Fruit fly (Drosophila melanogaster) whole organism, embryonic: Measurements from ENCODE around the gene Drgx.
A peak's percentile ranks its signal among the peaks of the same experiment; 100 is the strongest.

ENCODE experiments used
- BtbVII ChIP-seq: fragments of 200-800 bp; sonication (Bioruptor generic); optimal IDR thresholded peaks from 3 replicates; lab custom pipeline; 2017; ENCODE audit warnings: missing biosample characterization, mild to moderate bottlenecking, missing genetic modification characterization
- CG10267 ChIP-seq: fragments of 200-800 bp; sonication (Bioruptor generic); optimal IDR thresholded peaks from 2 replicates; lab custom pipeline; 2018; ENCODE audit warnings: missing biosample characterization, mild to moderate bottlenecking, missing genetic modification characterization, moderate library complexity
- CG10274 ChIP-seq: fragments of 200-800 bp; sonication (Bioruptor generic); optimal IDR thresholded peaks from 3 replicates; lab custom pipeline; 2017; ENCODE audit warnings: missing biosample characterization, mild to moderate bottlenecking, missing genetic modification characterization
- CG10565 ChIP-seq: fragments of 200-800 bp; sonication (Bioruptor generic); optimal IDR thresholded peaks from 3 replicates; lab custom pipeline; 2016; ENCODE audit warnings: missing biosample characterization, mild to moderate bottlenecking, missing genetic modification characterization
- CG10979 ChIP-seq: fragments of 200-800 bp; sonication (Bioruptor generic); optimal IDR thresholded peaks from 2 replicates; lab custom pipeline; 2018; ENCODE audit warnings: missing biosample characterization, mild to moderate bottlenecking, missing genetic modification characterization, moderate library complexity
- CG15073 ChIP-seq: fragments of 200-800 bp; sonication (Bioruptor generic); optimal IDR thresholded peaks from 2 replicates; lab custom pipeline; 2016; ENCODE audit warnings: missing biosample characterization, missing genetic modification characterization
- CG16813 ChIP-seq: fragments of 200-800 bp; sonication (Bioruptor generic); IDR thresholded peaks from 3 replicates; pipeline ENCODE4 v1.3.6; 2022; ENCODE audit warnings: missing biosample characterization, missing genetic modification characterization; ENCODE audit not compliant: partially characterized antibody
- CG17912 ChIP-seq: fragments of 200-800 bp; sonication (Bioruptor generic); optimal IDR thresholded peaks from 2 replicates; lab custom pipeline; 2018; ENCODE audit warnings: missing biosample characterization, mild to moderate bottlenecking, missing genetic modification characterization
- CG2129 ChIP-seq: fragments of 200-800 bp; sonication (Bioruptor generic); IDR thresholded peaks from 2 replicates; pipeline ENCODE4 v1.3.6; 2022; ENCODE audit warnings: missing biosample characterization, missing genetic modification characterization; ENCODE audit not compliant: partially characterized antibody
- CG2875 ChIP-seq: fragments of 200-800 bp; sonication (Bioruptor generic); optimal IDR thresholded peaks from 2 replicates; lab custom pipeline; 2017; ENCODE audit warnings: missing biosample characterization, mild to moderate bottlenecking, missing genetic modification characterization, missing genetic modification reagents
- CG30403 ChIP-seq: fragments of 200-800 bp; sonication (Bioruptor generic); optimal IDR thresholded peaks from 3 replicates; lab custom pipeline; 2016; ENCODE audit warnings: missing biosample characterization, missing genetic modification characterization
- CG3065 ChIP-seq: fragments of 200-800 bp; sonication (Bioruptor generic); optimal IDR thresholded peaks from 2 replicates; lab custom pipeline; 2016; ENCODE audit warnings: missing biosample characterization, missing genetic modification characterization
- CG3838 ChIP-seq: fragments of 200-800 bp; sonication (Bioruptor generic); optimal IDR thresholded peaks from 3 replicates; lab custom pipeline; 2016; ENCODE audit warnings: missing biosample characterization, missing genetic modification characterization
- CG4707 ChIP-seq: fragments of 200-800 bp; sonication (Bioruptor generic); optimal IDR thresholded peaks from 2 replicates; lab custom pipeline; 2018; ENCODE audit warnings: missing biosample characterization, mild to moderate bottlenecking, missing genetic modification characterization, moderate library complexity
- CG5245 ChIP-seq: fragments of 200-800 bp; sonication (Bioruptor generic); optimal IDR thresholded peaks from 3 replicates; lab custom pipeline; 2016; ENCODE audit warnings: missing biosample characterization, missing genetic modification characterization
- CG6175 ChIP-seq: fragments of 200-800 bp; sonication (Bioruptor generic); IDR thresholded peaks from 3 replicates; pipeline ENCODE4 v1.3.6; 2022; ENCODE audit warnings: missing biosample characterization, missing genetic modification characterization
- CG8089 ChIP-seq: fragments of 200-800 bp; sonication (Bioruptor generic); optimal IDR thresholded peaks from 3 replicates; lab custom pipeline; 2016; ENCODE audit warnings: missing biosample characterization, missing genetic modification characterization
- CG8290 ChIP-seq, 3 experiments: fragments of 200-800 bp; sonication (Bioruptor generic); optimal IDR thresholded peaks; 2 replicates each; lab custom pipeline; 2016 to 2019; ENCODE audit warnings: missing biosample characterization in 3 of 3, missing genetic modification characterization in 3 of 3, mild to moderate bottlenecking in 2 of 3, moderate library complexity in 1 of 3
- CG9876 ChIP-seq: fragments of 200-800 bp; sonication (Bioruptor generic); optimal IDR thresholded peaks from 2 replicates; lab custom pipeline; 2016; ENCODE audit warnings: missing biosample characterization, missing genetic modification characterization
- HLH4C ChIP-seq: fragments of 200-800 bp; sonication (Bioruptor generic); IDR thresholded peaks from 3 replicates; pipeline ENCODE4 v1.3.6; 2022; ENCODE audit warnings: missing biosample characterization, missing genetic modification characterization; ENCODE audit not compliant: partially characterized antibody
- Hr51 ChIP-seq, 2 experiments: fragments of 200-800 bp; sonication (Bioruptor generic); optimal IDR thresholded peaks; 2 replicates in 1 of 2; 3 replicates in 1 of 2; lab custom pipeline; 2016 to 2018; ENCODE audit warnings: missing biosample characterization in 2 of 2, missing genetic modification characterization in 2 of 2, mild to moderate bottlenecking in 1 of 2, moderate library complexity in 1 of 2
- MTF-1 ChIP-seq: fragments of 200-800 bp; sonication (Bioruptor generic); optimal IDR thresholded peaks from 2 replicates; lab custom pipeline; 2018; ENCODE audit warnings: missing biosample characterization, mild to moderate bottlenecking, missing genetic modification characterization, borderline replicate concordance
- Med ChIP-seq: fragments of 200-800 bp; sonication (Bioruptor generic); peaks from one replicate; lab custom pipeline; 2016; ENCODE audit warnings: missing biosample characterization, missing genetic modification characterization, mild to moderate bottlenecking, inconsistent platforms, moderate library complexity
- Meics ChIP-seq: fragments of 200-800 bp; sonication (Bioruptor generic); optimal IDR thresholded peaks from 2 replicates; lab custom pipeline; 2017; ENCODE audit warnings: missing biosample characterization, mild to moderate bottlenecking, missing genetic modification characterization
- Myb ChIP-seq: fragments of 200-800 bp; sonication (Bioruptor generic); optimal IDR thresholded peaks from 2 replicates; lab custom pipeline; 2016; ENCODE audit warnings: missing biosample characterization, missing genetic modification characterization
- NC2α ChIP-seq: fragments of 200-800 bp; sonication (Bioruptor generic); optimal IDR thresholded peaks from 2 replicates; lab custom pipeline; 2016; ENCODE audit warnings: missing biosample characterization, missing genetic modification characterization
- Neu2 ChIP-seq: fragments of 200-800 bp; sonication (Bioruptor generic); optimal IDR thresholded peaks from 3 replicates; lab custom pipeline; 2016; ENCODE audit warnings: missing biosample characterization, missing genetic modification characterization, borderline replicate concordance
- YL-1 ChIP-seq: fragments of 200-800 bp; sonication (Bioruptor generic); optimal IDR thresholded peaks from 3 replicates; lab custom pipeline; 2017; ENCODE audit warnings: missing biosample characterization, mild to moderate bottlenecking, missing genetic modification characterization
- ap ChIP-seq: fragments of 200-800 bp; sonication (Bioruptor generic); IDR thresholded peaks from 2 replicates; pipeline ENCODE4 v1.3.6; 2022; ENCODE audit warnings: missing biosample characterization, missing genetic modification characterization
- bcd ChIP-seq: fragments of 200-800 bp; sonication (Bioruptor generic); optimal IDR thresholded peaks from 2 replicates; lab custom pipeline; 2017; ENCODE audit warnings: missing biosample characterization, mild to moderate bottlenecking, missing genetic modification characterization
- bowl ChIP-seq: fragments of 200-800 bp; sonication (Bioruptor generic); IDR thresholded peaks from 2 replicates; pipeline ENCODE4 v1.3.6; 2022; ENCODE audit warnings: missing biosample characterization, missing genetic modification characterization
- br ChIP-seq: fragments of >200 bp; optimal IDR thresholded peaks from 2 replicates; lab custom pipeline; 2017
- chif ChIP-seq, 2 experiments: fragments of 200-800 bp; sonication (Bioruptor generic); optimal IDR thresholded peaks; 3 replicates each; lab custom pipeline; 2016; ENCODE audit warnings: missing biosample characterization in 2 of 2, missing genetic modification characterization in 2 of 2
- chinmo ChIP-seq: fragments of 200-800 bp; sonication (Bioruptor generic); IDR thresholded peaks from 4 replicates; pipeline ENCODE4 v1.3.6; 2022; ENCODE audit warnings: missing biosample characterization, missing genetic modification characterization; ENCODE audit not compliant: partially characterized antibody
- crc ChIP-seq: fragments of 200-800 bp; sonication (Bioruptor generic); optimal IDR thresholded peaks from 2 replicates; lab custom pipeline; 2016; ENCODE audit warnings: missing biosample characterization, missing genetic modification characterization
- exex ChIP-seq: fragments of 200-800 bp; sonication (Bioruptor generic); optimal IDR thresholded peaks from 4 replicates; lab custom pipeline; 2018; ENCODE audit warnings: missing biosample characterization, mild to moderate bottlenecking, missing genetic modification characterization, moderate library complexity
- gce ChIP-seq: fragments of 200-800 bp; sonication (Bioruptor generic); IDR thresholded peaks from 3 replicates; pipeline ENCODE4 v1.3.6; 2022; ENCODE audit warnings: missing biosample characterization, missing genetic modification characterization
- ham ChIP-seq: fragments of 200-800 bp; sonication (Bioruptor generic); IDR thresholded peaks from 2 replicates; pipeline ENCODE4 v1.3.6; 2022; ENCODE audit warnings: missing biosample characterization, missing genetic modification characterization
- kni ChIP-seq: fragments of 200-800 bp; sonication (Bioruptor generic); optimal IDR thresholded peaks from 3 replicates; lab custom pipeline; 2017; ENCODE audit warnings: mild to moderate bottlenecking, missing biosample characterization, missing genetic modification reagents, missing genetic modification characterization
- lmd ChIP-seq: fragments of 200-800 bp; sonication (Bioruptor generic); IDR thresholded peaks from 2 replicates; pipeline ENCODE4 v1.3.6; 2022; ENCODE audit warnings: missing biosample characterization, missing genetic modification characterization
- lov ChIP-seq, 2 experiments: fragments of 200-800 bp in 1 of 2; fragments of >200 bp in 1 of 2; sonication (Bioruptor generic) in 1 of 2; IDR thresholded peaks in 1 of 2; optimal IDR thresholded peaks in 1 of 2; 2 replicates in 1 of 2; 3 replicates in 1 of 2; pipeline versions ENCODE4 v1.3.6 to Lab custom; 2017 to 2022; ENCODE audit warnings: missing biosample characterization in 1 of 2, missing genetic modification characterization in 1 of 2
- nau ChIP-seq: fragments of 200-800 bp; sonication (Bioruptor generic); optimal IDR thresholded peaks from 3 replicates; lab custom pipeline; 2017; ENCODE audit warnings: missing biosample characterization, mild to moderate bottlenecking, missing genetic modification characterization, missing genetic modification reagents
- ro ChIP-seq: fragments of 200-800 bp; sonication (Bioruptor generic); IDR thresholded peaks from 2 replicates; pipeline ENCODE4 v1.3.6; 2022; ENCODE audit warnings: missing biosample characterization, missing genetic modification characterization
- sens ChIP-seq: fragments of 200-800 bp; sonication (Bioruptor generic); peaks from one replicate; lab custom pipeline; 2016; ENCODE audit warnings: missing biosample characterization, missing genetic modification characterization
- seq ChIP-seq: fragments of 200-800 bp; sonication (Bioruptor generic); IDR thresholded peaks from 2 replicates; pipeline ENCODE4 v1.3.6; 2022; ENCODE audit warnings: missing biosample characterization, missing genetic modification characterization
- ssp ChIP-seq: fragments of 200-800 bp; sonication (Bioruptor generic); IDR thresholded peaks from 2 replicates; pipeline ENCODE4 v1.3.6; 2022; ENCODE audit warnings: missing biosample characterization, missing genetic modification characterization
- tup ChIP-seq: fragments of 200-800 bp; sonication (Bioruptor generic); optimal IDR thresholded peaks from 2 replicates; lab custom pipeline; 2016; ENCODE audit warnings: missing biosample characterization, mild to moderate bottlenecking, missing genetic modification characterization, moderate library complexity
- vfl ChIP-seq: fragments of 200-800 bp; sonication (Bioruptor generic); optimal IDR thresholded peaks from 2 replicates; lab custom pipeline; 2016; ENCODE audit warnings: missing biosample characterization, missing genetic modification characterization
- wek ChIP-seq: fragments of 200-800 bp; sonication (Bioruptor generic); optimal IDR thresholded peaks from 3 replicates; lab custom pipeline; 2018; ENCODE audit warnings: missing biosample characterization, mild to moderate bottlenecking, missing genetic modification characterization, moderate library complexity

Gene Drgx

DNA sequence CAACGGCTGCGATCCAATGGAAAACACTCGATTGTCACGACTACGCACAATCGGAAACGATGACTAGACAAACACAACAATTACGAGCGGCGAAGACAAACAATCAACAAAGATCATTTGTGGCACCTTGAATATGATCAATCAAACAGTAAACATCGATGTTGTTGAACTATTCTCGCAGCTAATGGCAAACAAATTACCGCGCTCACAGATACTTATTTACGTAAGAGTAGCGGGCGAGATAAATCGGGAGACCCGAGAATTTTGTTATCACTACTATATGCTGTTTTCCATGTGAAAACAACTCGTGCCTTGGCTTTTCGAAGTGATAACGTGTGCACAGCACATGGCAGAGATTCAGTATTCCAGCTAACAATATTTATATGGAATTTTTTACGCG is 33.7 kb upstream of the Drgx start (continued):
- TF ChIP-seq MTF-1 (GFP tag; lab: Kevin White, UChicago): peak; percentile 95
- TF ChIP-seq crc (GFP tag; lab: Kevin White, UChicago): peak; percentile 76
- peak; percentile 71 for TF ChIP-seq YL-1
- no peak for TF ChIP-seq ssp (GFP tag; lab: Robert Waterston, UW)
- peak; percentile 86 for TF ChIP-seq Med
- TF ChIP-seq CG10267 (tag; lab: Kevin White, UChicago): peak; percentile 73
- peak; percentile 92 for TF ChIP-seq CG4707 (GFP tag; lab: Kevin White, UChicago)
- no peak for TF ChIP-seq ham (GFP tag; lab: Robert Waterston, UW)
- TF ChIP-seq CG5245 (GFP tag; lab: Kevin White, UChicago): no peak
- TF ChIP-seq chif (GFP tag; optimal IDR thresholded peaks at IDR 0.05; lab: Kevin White, UChicago): peak; percentile 78 to 81
- no peak for TF ChIP-seq NC2α (GFP tag; lab: Kevin White, UChicago)
- TF ChIP-seq CG30403 (GFP tag; lab: Kevin White, UChicago): peak; percentile 32
- TF ChIP-seq tup (GFP tag; lab: Kevin White, UChicago): peak; percentile 49
- peak; percentile 96 for TF ChIP-seq kni (GFP tag; lab: Kevin White, UChicago)
- peak; percentile 33 for TF ChIP-seq CG3065 (GFP tag; lab: Kevin White, UChicago)
- TF ChIP-seq vfl (GFP tag; lab: Kevin White, UChicago): peak; percentile 13
- no peak; the same call in 2 of the 3 replicates for TF ChIP-seq CG6175 (GFP tag; lab: Robert Waterston, UW)
- peak; percentile 55; the same call in 1 of the 2 replicates for TF ChIP-seq seq (GFP tag; lab: Robert Waterston, UW)
- no peak for TF ChIP-seq HLH4C (GFP tag; lab: Robert Waterston, UW)
- peak; percentile 95 for TF ChIP-seq CG8290 (GFP tag; optimal IDR thresholded peaks at IDR 0.05; lab: Kevin White, UChicago)
- TF ChIP-seq CG8290 (tag; optimal IDR thresholded peaks at IDR 0.05; lab: Kevin White, UChicago): peak in 1 of 2 experiments; percentile 36
- no peak for TF ChIP-seq CG15073
- peak; percentile 16 to 89 for TF ChIP-seq Hr51 (GFP tag; optimal IDR thresholded peaks at IDR 0.05; lab: Kevin White, UChicago)
- no peak for TF ChIP-seq lmd
- TF ChIP-seq nau (GFP tag; lab: Kevin White, UChicago): peak; percentile 91
- peak; percentile 74 for TF ChIP-seq wek (GFP tag; lab: Kevin White, UChicago)
- no peak for TF ChIP-seq CG2129 (GFP tag; lab: Robert Waterston, UW)
- TF ChIP-seq CG8089 (GFP tag; lab: Kevin White, UChicago): peak; percentile 93
- TF ChIP-seq chinmo (GFP tag; lab: Robert Waterston, UW): no peak
- no peak for TF ChIP-seq Neu2 (GFP tag; lab: Kevin White, UChicago)
- TF ChIP-seq sens: peak; percentile 88
- TF ChIP-seq bowl: peak; percentile 29; the same call in 1 of the 2 replicates
- peak; percentile 76 for TF ChIP-seq CG10274
- no peak for TF ChIP-seq lov (optimal IDR thresholded peaks at IDR 0.05; lab: Kevin White, UChicago)
- TF ChIP-seq lov (GFP tag; IDR thresholded peaks at IDR 0.05; lab: Robert Waterston, UW): peak; percentile 75; the same call in 2 of the 3 replicates
- peak; percentile 72 for TF ChIP-seq CG10979 (tag; lab: Kevin White, UChicago)
- TF ChIP-seq CG3838: no peak
- peak; percentile 86 for TF ChIP-seq gce (GFP tag; lab: Robert Waterston, UW)
- TF ChIP-seq CG16813 (GFP tag; lab: Robert Waterston, UW): no peak
- peak; percentile 54 for TF ChIP-seq bcd (GFP tag; lab: Kevin White, UChicago)
- TF ChIP-seq ap (GFP tag; lab: Robert Waterston, UW): peak; percentile 37; the same call in 1 of the 2 replicates
- peak; percentile 91 for TF ChIP-seq BtbVII
- no peak for TF ChIP-seq CG10565 (GFP tag; lab: Kevin White, UChicago)
- TF ChIP-seq Myb (GFP tag; lab: Kevin White, UChicago): no peak
- peak; percentile 79 for TF ChIP-seq Meics (GFP tag; lab: Kevin White, UChicago)
- TF ChIP-seq CG17912 (GFP tag; lab: Kevin White, UChicago): peak; percentile 85
- no peak for TF ChIP-seq br (lab: Kevin White, UChicago)
- peak; percentile 80 for TF ChIP-seq CG9876 (GFP tag; lab: Kevin White, UChicago)
- peak; percentile 81 for TF ChIP-seq CG2875 (GFP tag; lab: Kevin White, UChicago)
- TF ChIP-seq exex (tag; lab: Kevin White, UChicago): peak; percentile 85
- TF ChIP-seq ro: no peak
